Worm (Caenorhabditis elegans) whole organism, young adult: Measurements from ENCODE around the gene lips-17.
A peak's percentile ranks its signal among the peaks of the same experiment; 100 is the strongest.

Source experiments
- B0261.1 ChIP-seq: sonication (generic microtip); optimal IDR thresholded peaks from 2 replicates; lab custom pipeline; 2016; ENCODE audit warnings: mild to moderate bottlenecking, missing genetic modification characterization, moderate library complexity, missing compliant biosample characterization
- B0336.3 ChIP-seq: fragments of 200-800 bp; sonication (Bioruptor generic); IDR thresholded peaks from 2 replicates; pipeline ENCODE4 v1.3.6; 2022; ENCODE audit warnings: missing genetic modification characterization, missing compliant biosample characterization
- C06A6.2 ChIP-seq: fragments of 200-800 bp; sonication (Bioruptor generic); conservative IDR thresholded peaks from 2 replicates; pipeline ENCODE4 v1.3.6; 2022; ENCODE audit warnings: missing genetic modification characterization, missing compliant biosample characterization
- C17E4.6 ChIP-seq: fragments of 200-800 bp; sonication (Bioruptor generic); IDR thresholded peaks from 2 replicates; pipeline ENCODE4 v1.3.6; 2022; ENCODE audit warnings: missing genetic modification reagents, missing genetic modification characterization, missing compliant biosample characterization
- F10E7.11 ChIP-seq: sonication (generic microtip); optimal IDR thresholded peaks from 2 replicates; lab custom pipeline; 2017; ENCODE audit warnings: mild to moderate bottlenecking, missing genetic modification characterization, moderate library complexity, missing compliant biosample characterization
- F57A8.1 ChIP-seq: fragments of 200-800 bp; sonication (Bioruptor generic); optimal IDR thresholded peaks from 2 replicates; lab custom pipeline; 2018; ENCODE audit warnings: mild to moderate bottlenecking, missing genetic modification characterization, moderate library complexity, missing compliant biosample characterization
- T07F8.4 ChIP-seq: sonication (generic microtip); optimal IDR thresholded peaks from 2 replicates; lab custom pipeline; 2016; ENCODE audit warnings: mild to moderate bottlenecking, missing genetic modification characterization, moderate library complexity, missing compliant biosample characterization
- Y79H2A.3 ChIP-seq: fragments of 200-800 bp; sonication (Bioruptor generic); conservative IDR thresholded peaks from 2 replicates; pipeline ENCODE4 v1.3.6; 2022; ENCODE audit warnings: missing genetic modification reagents, missing genetic modification characterization, missing compliant biosample characterization
- atf-7 ChIP-seq: sonication (generic microtip); optimal IDR thresholded peaks from 2 replicates; lab custom pipeline; 2017; ENCODE audit warnings: mild to moderate bottlenecking, missing genetic modification characterization, missing compliant biosample characterization
- athp-1 ChIP-seq: sonication (generic microtip); optimal IDR thresholded peaks from 2 replicates; lab custom pipeline; 2017; ENCODE audit warnings: mild to moderate bottlenecking, missing genetic modification characterization, missing compliant biosample characterization
- bed-2 ChIP-seq: fragments of 200-800 bp; sonication (Bioruptor generic); IDR thresholded peaks from 2 replicates; pipeline ENCODE4 v1.3.6; 2022; ENCODE audit warnings: missing genetic modification reagents, missing genetic modification characterization, missing compliant biosample characterization
- ccch-3 ChIP-seq: fragments of 200-800 bp; sonication (Bioruptor generic); optimal IDR thresholded peaks from 2 replicates; lab custom pipeline; 2018; ENCODE audit warnings: mild to moderate bottlenecking, missing genetic modification characterization, missing compliant biosample characterization
- cebp-1 ChIP-seq, 2 experiments: fragments of 200-800 bp in 1 of 2; sonication (Bioruptor generic) in 1 of 2; sonication (generic microtip) in 1 of 2; IDR thresholded peaks in 1 of 2; optimal IDR thresholded peaks in 1 of 2; 2 replicates each; pipeline versions ENCODE4 v1.3.6 to Lab custom; 2017 to 2022; ENCODE audit warnings: missing compliant biosample characterization in 2 of 2, missing genetic modification characterization in 2 of 2, mild to moderate bottlenecking in 1 of 2, missing genetic modification reagents in 1 of 2, moderate library complexity in 1 of 2
- ceh-40 ChIP-seq: fragments of 200-800 bp; sonication (Bioruptor generic); IDR thresholded peaks from 2 replicates; pipeline ENCODE4 v1.3.6; 2022; ENCODE audit warnings: missing genetic modification characterization, missing compliant biosample characterization
- dox-1 ChIP-seq: fragments of 200-800 bp; sonication (Bioruptor generic); IDR thresholded peaks from 2 replicates; pipeline ENCODE4 v1.3.6; 2022; ENCODE audit warnings: missing genetic modification reagents, missing genetic modification characterization, missing compliant biosample characterization
- dpff-1 ChIP-seq: sonication (generic microtip); optimal IDR thresholded peaks from 2 replicates; lab custom pipeline; 2017; ENCODE audit warnings: mild to moderate bottlenecking, missing genetic modification characterization, missing compliant biosample characterization
- egl-18 ChIP-seq: fragments of 200-800 bp; sonication (Bioruptor generic); IDR thresholded peaks from 2 replicates; pipeline ENCODE4 v1.3.6; 2022; ENCODE audit warnings: missing genetic modification reagents, missing genetic modification characterization, missing compliant biosample characterization
- ekl-4 ChIP-seq: fragments of 200-800 bp; sonication (Bioruptor generic); IDR thresholded peaks from 2 replicates; pipeline ENCODE4 v1.3.6; 2022; ENCODE audit warnings: missing genetic modification reagents, missing genetic modification characterization, missing compliant biosample characterization
- ets-4 ChIP-seq: fragments of 200-800 bp; sonication (Bioruptor generic); optimal IDR thresholded peaks from 2 replicates; lab custom pipeline; 2018; ENCODE audit warnings: mild to moderate bottlenecking, missing genetic modification characterization, missing compliant biosample characterization
- him-1 ChIP-seq: sonication (generic microtip); optimal IDR thresholded peaks from 2 replicates; lab custom pipeline; 2016; ENCODE audit warnings: missing genotype, missing genetic modification reagents, missing genetic modification characterization, missing compliant biosample characterization
- hlh-12 ChIP-seq: sonication (generic microtip); optimal IDR thresholded peaks from 2 replicates; lab custom pipeline; 2016; ENCODE audit warnings: missing genetic modification characterization, missing compliant biosample characterization
- hrde-1 ChIP-seq: sonication (generic microtip); optimal IDR thresholded peaks from 2 replicates; lab custom pipeline; 2016; ENCODE audit warnings: missing genetic modification characterization, mild to moderate bottlenecking, missing compliant biosample characterization, moderate library complexity, missing genotype, missing genetic modification reagents, borderline replicate concordance
- let-526 ChIP-seq: fragments of 200-800 bp; sonication (Bioruptor generic); IDR thresholded peaks from 2 replicates; pipeline ENCODE4 v1.3.6; 2022; ENCODE audit warnings: missing genetic modification reagents, missing genetic modification characterization, missing compliant biosample characterization
- let-607 ChIP-seq, 2 experiments: fragments of 200-800 bp in 1 of 2; sonication (Bioruptor generic) in 1 of 2; sonication (generic microtip) in 1 of 2; optimal IDR thresholded peaks; 2 replicates each; lab custom pipeline; 2016 to 2018; ENCODE audit warnings: mild to moderate bottlenecking in 2 of 2, missing compliant biosample characterization in 2 of 2, missing genetic modification characterization in 2 of 2, moderate library complexity in 2 of 2, missing genotype in 1 of 2
- lin-35 ChIP-seq, 3 experiments: fragments of 150-350 bp in 2 of 3; sonication (generic microtip) in 1 of 3; optimal IDR thresholded peaks; 2 replicates each; lab custom pipeline; 2014 to 2018; ENCODE audit warnings: missing biosample characterization in 3 of 3, missing genetic modification characterization in 3 of 3, missing genetic modification reagents in 3 of 3
- lin-40 ChIP-seq: sonication (generic microtip); optimal IDR thresholded peaks from 2 replicates; lab custom pipeline; 2016; ENCODE audit warnings: missing genetic modification characterization, mild to moderate bottlenecking, missing compliant biosample characterization, missing genotype, missing genetic modification reagents
- lin-54 ChIP-seq: fragments of 200-800 bp; sonication (Bioruptor generic); optimal IDR thresholded peaks from 2 replicates; lab custom pipeline; 2018; ENCODE audit warnings: mild to moderate bottlenecking, missing genetic modification characterization, missing compliant biosample characterization
- lir-1 ChIP-seq: fragments of 200-800 bp; sonication (Bioruptor generic); conservative IDR thresholded peaks from 2 replicates; pipeline ENCODE4 v1.3.6; 2022; ENCODE audit warnings: missing genetic modification reagents, missing genetic modification characterization, missing compliant biosample characterization
- madf-10 ChIP-seq: sonication (generic microtip); optimal IDR thresholded peaks from 2 replicates; lab custom pipeline; 2016; ENCODE audit warnings: mild to moderate bottlenecking, missing genetic modification characterization, missing compliant biosample characterization
- madf-6 ChIP-seq: fragments of 200-800 bp; sonication (Bioruptor generic); IDR thresholded peaks from 2 replicates; pipeline ENCODE4 v1.3.6; 2022; ENCODE audit warnings: missing genetic modification reagents, missing genetic modification characterization, missing compliant biosample characterization
- madf-8 ChIP-seq: fragments of 200-800 bp; sonication (Bioruptor generic); conservative IDR thresholded peaks from 2 replicates; pipeline ENCODE4 v1.3.6; 2022; ENCODE audit warnings: missing genetic modification reagents, missing genetic modification characterization, missing compliant biosample characterization
- mxl-1 ChIP-seq: sonication (generic microtip); optimal IDR thresholded peaks from 2 replicates; lab custom pipeline; 2016; ENCODE audit warnings: missing genetic modification characterization, missing compliant biosample characterization
- nfya-1 ChIP-seq: sonication (generic microtip); optimal IDR thresholded peaks from 2 replicates; lab custom pipeline; 2017; ENCODE audit warnings: antibody characterized with exemption, missing compliant biosample characterization, missing genetic modification characterization, borderline replicate concordance; ENCODE audit not compliant: insufficient read depth
- nfya-2 ChIP-seq: fragments of 200-800 bp; sonication (Bioruptor generic); IDR thresholded peaks from 2 replicates; pipeline ENCODE4 v1.3.6; 2022; ENCODE audit warnings: missing genetic modification reagents, missing genetic modification characterization, missing compliant biosample characterization
- nhr-80 ChIP-seq: sonication (generic microtip); optimal IDR thresholded peaks from 2 replicates; lab custom pipeline; 2016; ENCODE audit warnings: missing genetic modification characterization, missing compliant biosample characterization
- pha-4 ChIP-seq: fragments of 150-350 bp; sonication (generic microtip); optimal IDR thresholded peaks from 2 replicates; lab custom pipeline; 2014; ENCODE audit warnings: missing biosample characterization, missing genetic modification reagents, missing genetic modification characterization
- repo-1 ChIP-seq: sonication (generic microtip); optimal IDR thresholded peaks from 2 replicates; lab custom pipeline; 2017; ENCODE audit warnings: mild to moderate bottlenecking, missing genetic modification characterization, missing compliant biosample characterization
- sdz-38 ChIP-seq: sonication (generic microtip); optimal IDR thresholded peaks from 2 replicates; lab custom pipeline; 2016; ENCODE audit warnings: missing genotype, missing genetic modification characterization, missing compliant biosample characterization
- snpc-1.1 ChIP-seq: sonication (generic microtip); optimal IDR thresholded peaks from 2 replicates; lab custom pipeline; 2017; ENCODE audit warnings: missing genetic modification characterization, mild to moderate bottlenecking, missing compliant biosample characterization, antibody characterized with exemption, moderate library complexity, missing genotype, missing genetic modification reagents; ENCODE audit not compliant: insufficient read depth
- snpc-4 ChIP-seq, 5 experiments: fragments of 150-350 bp in 1 of 5; sonication (generic microtip) in 4 of 5; optimal IDR thresholded peaks; 2 replicates each; lab custom pipeline; 2014 to 2018; ENCODE audit warnings: missing genetic modification characterization in 5 of 5, missing biosample characterization in 3 of 5, antibody characterized with exemption in 2 of 5, mild to moderate bottlenecking in 2 of 5, missing compliant biosample characterization in 2 of 5, missing genotype in 2 of 5, moderate library complexity in 2 of 5, missing genetic modification reagents in 1 of 5
- tbx-9 ChIP-seq: sonication (generic microtip); optimal IDR thresholded peaks from 2 replicates; lab custom pipeline; 2016; ENCODE audit warnings: borderline replicate concordance, missing genetic modification characterization, inconsistent platforms, missing compliant biosample characterization
- unc-62 ChIP-seq: fragments of 150-350 bp; optimal IDR thresholded peaks from 2 replicates; lab custom pipeline; 2014; ENCODE audit warnings: missing biosample characterization, missing genetic modification reagents, missing genetic modification characterization
- ztf-28 ChIP-seq: fragments of 200-800 bp; sonication (Bioruptor generic); IDR thresholded peaks from 2 replicates; pipeline ENCODE4 v1.3.6; 2022; ENCODE audit warnings: missing genetic modification reagents, missing genetic modification characterization, missing compliant biosample characterization
- ztf-3 ChIP-seq: fragments of 200-800 bp; sonication (Bioruptor generic); optimal IDR thresholded peaks from 2 replicates; lab custom pipeline; 2018; ENCODE audit warnings: mild to moderate bottlenecking, missing genetic modification characterization, missing compliant biosample characterization

The lips-17 gene

DNA sequence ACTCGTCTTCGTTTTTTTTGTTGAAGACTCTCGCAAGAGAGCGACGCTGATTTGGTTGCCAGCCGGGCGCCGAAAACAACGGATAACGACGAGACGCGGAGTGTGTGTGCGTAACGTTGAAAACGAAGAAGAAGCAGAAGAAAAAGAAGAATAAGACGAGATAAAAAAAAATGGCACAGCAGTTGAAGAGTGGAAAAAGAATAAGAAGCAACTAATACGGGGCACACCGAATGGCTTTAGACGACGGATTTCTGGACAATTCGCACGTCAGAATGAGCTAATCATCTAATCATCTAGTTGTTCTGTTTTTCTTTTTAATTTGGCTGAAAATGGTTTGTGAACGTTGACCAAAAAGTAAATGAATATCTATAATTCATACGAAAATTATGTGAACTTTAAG lies 28.9 kb downstream of the lips-17 start:
- TF ChIP-seq snpc-1.1, result no peak
- no peak for TF ChIP-seq athp-1 (tag; lab: Kevin White, UChicago)
- no peak for TF ChIP-seq dpff-1 (tag; lab: Kevin White, UChicago)

DNA sequence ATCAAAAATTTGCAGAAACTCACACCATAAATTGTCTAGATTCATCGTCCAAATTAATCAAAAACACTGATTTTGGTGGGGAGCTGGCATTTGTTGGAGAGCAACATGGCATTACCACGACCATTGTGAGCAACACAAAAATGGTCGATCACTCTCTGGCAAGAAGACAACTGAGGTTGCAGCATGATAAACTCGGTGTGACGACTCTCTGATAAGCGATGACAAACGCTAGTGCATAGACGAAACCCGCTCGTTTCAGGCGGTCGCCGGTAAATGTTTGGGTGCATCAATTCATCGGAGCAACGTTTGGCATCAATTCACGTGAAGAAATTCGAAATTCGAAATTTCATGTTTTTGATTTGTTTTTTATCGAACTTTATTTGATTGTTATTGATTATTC lies 31.0 kb downstream of the lips-17 start:
- TF ChIP-seq F10E7.11 (tag; lab: Kevin White, UChicago), result no peak
- TF ChIP-seq C17E4.6 (GFP tag; lab: Robert Waterston, UW), result no peak
- TF ChIP-seq hrde-1, result no peak
- no peak for TF ChIP-seq lir-1
- no peak for TF ChIP-seq pha-4 (tag; lab: Kevin White, UChicago)
- no peak for TF ChIP-seq Y79H2A.3 (GFP tag; lab: Robert Waterston, UW)
- no peak for TF ChIP-seq egl-18
- no peak for TF ChIP-seq dpff-1 (tag; lab: Kevin White, UChicago)
- TF ChIP-seq hlh-12 (tag; lab: Kevin White, UChicago), result no peak
- no peak for TF ChIP-seq T07F8.4 (tag; lab: Kevin White, UChicago)
- no peak for TF ChIP-seq let-607 (tag; optimal IDR thresholded peaks at IDR 0.05; lab: Kevin White, UChicago)
- no peak for TF ChIP-seq lin-54 (GFP tag; lab: Kevin White, UChicago)
- TF ChIP-seq cebp-1 (GFP tag; IDR thresholded peaks at IDR 0.05; lab: Robert Waterston, UW), result no peak
- peak; percentile 6 for TF ChIP-seq cebp-1 (tag; optimal IDR thresholded peaks at IDR 0.05; lab: Kevin White, UChicago)
- no peak for TF ChIP-seq B0336.3 (GFP tag; lab: Robert Waterston, UW)
- TF ChIP-seq F57A8.1 (GFP tag; lab: Kevin White, UChicago), result no peak
- no peak for TF ChIP-seq B0261.1
- TF ChIP-seq snpc-1.1, result no peak
- TF ChIP-seq ccch-3, result no peak
- TF ChIP-seq ceh-40, result no peak
- TF ChIP-seq C06A6.2, result no peak
- TF ChIP-seq nhr-80, result peak; percentile 94
- no peak for TF ChIP-seq him-1
- TF ChIP-seq lin-40 (tag; lab: Kevin White, UChicago), result no peak
- no peak for TF ChIP-seq lin-35 (GFP tag; optimal IDR thresholded peaks at IDR 0.05; lab: Kevin White, UChicago)
- no peak for TF ChIP-seq nfya-1
- no peak for TF ChIP-seq madf-10 (tag; lab: Kevin White, UChicago)
- TF ChIP-seq sdz-38 (tag; lab: Kevin White, UChicago), result no peak
- no peak for TF ChIP-seq madf-8 (GFP tag; lab: Robert Waterston, UW)
- TF ChIP-seq bed-2, result no peak
- TF ChIP-seq nfya-2, result no peak
- peak; percentile 31 for TF ChIP-seq ets-4
- TF ChIP-seq madf-6 (GFP tag; lab: Robert Waterston, UW), result no peak
- TF ChIP-seq tbx-9 (tag; lab: Kevin White, UChicago), result no peak
- no peak for TF ChIP-seq ztf-3 (GFP tag; lab: Kevin White, UChicago)
- no peak for TF ChIP-seq ekl-4 (GFP tag; lab: Robert Waterston, UW)
- no peak for TF ChIP-seq snpc-4 (GFP tag; optimal IDR thresholded peaks at IDR 0.05; lab: Kevin White, UChicago)
- no peak for TF ChIP-seq snpc-4 (tag; optimal IDR thresholded peaks at IDR 0.05; lab: Kevin White, UChicago)
- no peak for TF ChIP-seq mxl-1 (tag; lab: Kevin White, UChicago)
- 0 out of 2 replicates have a peak, but pooled peaks have one; percentile 24 for TF ChIP-seq ztf-28
- TF ChIP-seq dox-1, result peak; percentile 47
- TF ChIP-seq atf-7 (tag; lab: Kevin White, UChicago), result peak; percentile 31
- no peak for TF ChIP-seq repo-1 (tag; lab: Kevin White, UChicago)
- TF ChIP-seq unc-62 (GFP tag; lab: Kevin White, UChicago), result no peak
- no peak for TF ChIP-seq let-526 (GFP tag; lab: Robert Waterston, UW)
